Worm (Caenorhabditis elegans) whole organism, L4 larva: ENCODE measurements around the gene vha-11.

Source experiments
- F49E8.2 ChIP-seq: sonication (generic microtip); optimal IDR thresholded peaks from 2 replicates; lab custom pipeline; 2016; ENCODE audit warnings: missing compliant biosample characterization, mild to moderate bottlenecking, missing genetic modification characterization, borderline replicate concordance
- T20F7.1 ChIP-seq: fragments of 200-800 bp; sonication (Bioruptor generic); optimal IDR thresholded peaks from 2 replicates; lab custom pipeline; 2018; ENCODE audit warnings: mild to moderate bottlenecking, missing genetic modification characterization, missing compliant biosample characterization
- T26A8.4 ChIP-seq: fragments of 200-800 bp; sonication (Bioruptor generic); IDR thresholded peaks from 2 replicates; pipeline ENCODE4 v1.3.6; 2022; ENCODE audit warnings: missing genetic modification characterization, missing compliant biosample characterization
- Y48G9A.11 ChIP-seq: fragments of 200-800 bp; sonication (Bioruptor generic); IDR thresholded peaks from 2 replicates; pipeline ENCODE4 v1.3.6; 2022; ENCODE audit warnings: missing genetic modification reagents, missing genetic modification characterization, missing compliant biosample characterization
- ZK337.2 ChIP-seq: fragments of 200-800 bp; sonication (Bioruptor generic); IDR thresholded peaks from 2 replicates; pipeline ENCODE4 v1.3.6; 2022; ENCODE audit warnings: missing genetic modification reagents, missing genetic modification characterization, missing compliant biosample characterization
- aha-1 ChIP-seq: fragments of 150-350 bp; peaks from one replicate; lab custom pipeline; 2014; ENCODE audit warnings: missing biosample characterization, missing genetic modification characterization
- attf-4 ChIP-seq: sonication (generic microtip); optimal IDR thresholded peaks from 3 replicates; lab custom pipeline; 2017; ENCODE audit warnings: missing biosample characterization, missing genetic modification characterization
- ceh-32 ChIP-seq: sonication (generic microtip); optimal IDR thresholded peaks from 2 replicates; lab custom pipeline; 2016; ENCODE audit warnings: mild to moderate bottlenecking, missing genetic modification characterization, missing compliant biosample characterization; ENCODE audit not compliant: poor library complexity
- ceh-62 ChIP-seq: sonication (generic microtip); optimal IDR thresholded peaks from 2 replicates; lab custom pipeline; 2017; ENCODE audit warnings: missing biosample characterization, missing genetic modification characterization
- ctbp-1 ChIP-seq: fragments of 200-800 bp; sonication (Bioruptor generic); IDR thresholded peaks from 2 replicates; pipeline ENCODE4 v1.3.6; 2022; ENCODE audit warnings: missing genetic modification reagents, missing genetic modification characterization, missing compliant biosample characterization
- daf-16 ChIP-seq, 3 experiments: sonication (generic microtip); optimal IDR thresholded peaks; 2 replicates each; lab custom pipeline; 2016 to 2017; ENCODE audit warnings: missing genetic modification characterization in 3 of 3, missing genetic modification reagents in 3 of 3, mild to moderate bottlenecking in 2 of 3, missing compliant biosample characterization in 2 of 3, missing biosample characterization in 1 of 3, moderate library complexity in 1 of 3
- daf-8 ChIP-seq: fragments of 200-800 bp; sonication (Bioruptor generic); IDR thresholded peaks from 2 replicates; pipeline ENCODE4 v1.3.6; 2022; ENCODE audit warnings: missing genetic modification characterization, missing compliant biosample characterization
- dmd-6 ChIP-seq: fragments of 200-800 bp; sonication (Bioruptor generic); IDR thresholded peaks from 2 replicates; pipeline ENCODE4 v1.3.6; 2022; ENCODE audit warnings: missing genetic modification reagents, missing genetic modification characterization, missing compliant biosample characterization
- dmd-8 ChIP-seq: fragments of 200-800 bp; sonication (Bioruptor generic); IDR thresholded peaks from 2 replicates; pipeline ENCODE4 v1.3.6; 2022; ENCODE audit warnings: missing genetic modification characterization, missing compliant biosample characterization
- dpl-1 ChIP-seq: fragments of 150-350 bp; optimal IDR thresholded peaks from 2 replicates; lab custom pipeline; 2014; ENCODE audit warnings: missing biosample characterization, missing genetic modification reagents, missing genetic modification characterization
- duxl-1 ChIP-seq: sonication (generic microtip); optimal IDR thresholded peaks from 2 replicates; lab custom pipeline; 2016; ENCODE audit warnings: mild to moderate bottlenecking, missing genetic modification characterization, moderate library complexity, missing compliant biosample characterization; ENCODE audit not compliant: poor library complexity
- egl-43 ChIP-seq: fragments of 200-800 bp; sonication (Bioruptor generic); IDR thresholded peaks from 2 replicates; pipeline ENCODE4 v1.3.6; 2022; ENCODE audit warnings: missing genetic modification reagents, missing genetic modification characterization, missing compliant biosample characterization
- fkh-10 ChIP-seq: fragments of 150-350 bp; optimal IDR thresholded peaks from 2 replicates; lab custom pipeline; 2014; ENCODE audit warnings: missing biosample characterization, missing genetic modification reagents, missing genetic modification characterization
- hif-1 ChIP-seq, 2 experiments: sonication (generic microtip); optimal IDR thresholded peaks; 2 replicates each; lab custom pipeline; 2016 to 2017; ENCODE audit warnings: missing compliant biosample characterization in 2 of 2, missing genetic modification characterization in 2 of 2, missing genetic modification reagents in 2 of 2, missing genotype in 2 of 2, mild to moderate bottlenecking in 1 of 2
- hlh-30 ChIP-seq: sonication (generic microtip); optimal IDR thresholded peaks from 2 replicates; lab custom pipeline; 2017; ENCODE audit warnings: antibody characterized with exemption, mild to moderate bottlenecking, missing genetic modification characterization, missing compliant biosample characterization; ENCODE audit not compliant: insufficient read depth
- hmg-1.1 ChIP-seq: fragments of 200-800 bp; sonication (Bioruptor generic); IDR thresholded peaks from 2 replicates; pipeline ENCODE4 v1.3.6; 2022; ENCODE audit warnings: missing genetic modification reagents, missing genetic modification characterization, missing compliant biosample characterization
- lin-1 ChIP-seq: fragments of 200-800 bp; sonication (Bioruptor generic); IDR thresholded peaks from 2 replicates; pipeline ENCODE4 v1.3.6; 2022; ENCODE audit warnings: missing genetic modification reagents, missing genetic modification characterization, missing compliant biosample characterization
- lin-13 ChIP-seq: fragments of 150-350 bp; optimal IDR thresholded peaks from 2 replicates; lab custom pipeline; 2014; ENCODE audit warnings: missing biosample characterization, missing genetic modification reagents, missing genetic modification characterization
- lin-29 ChIP-seq: fragments of 200-800 bp; sonication (Bioruptor generic); IDR thresholded peaks from 2 replicates; pipeline ENCODE4 v1.3.6; 2022; ENCODE audit warnings: missing genetic modification reagents, missing genetic modification characterization, missing compliant biosample characterization
- lin-39 ChIP-seq: fragments of 150-350 bp; optimal IDR thresholded peaks from 2 replicates; lab custom pipeline; 2014; ENCODE audit warnings: missing biosample characterization, missing genetic modification reagents, missing genetic modification characterization
- lsy-2 ChIP-seq, 2 experiments: fragments of 150-350 bp in 1 of 2; sonication (generic microtip) in 1 of 2; optimal IDR thresholded peaks; 2 replicates each; lab custom pipeline; 2014 to 2017; ENCODE audit warnings: missing biosample characterization in 2 of 2, missing genetic modification characterization in 2 of 2
- madf-5 ChIP-seq, 2 experiments: fragments of 200-800 bp; sonication (Bioruptor generic); IDR thresholded peaks; 2 replicates each; pipeline ENCODE4 v1.3.6; 2022; ENCODE audit warnings: missing compliant biosample characterization in 2 of 2, missing genetic modification characterization in 2 of 2
- mes-2 ChIP-seq: sonication (generic microtip); optimal IDR thresholded peaks from 2 replicates; lab custom pipeline; 2016; ENCODE audit warnings: missing genotype, mild to moderate bottlenecking, missing genetic modification characterization, missing compliant biosample characterization; ENCODE audit not compliant: poor library complexity, severe bottlenecking
- nhr-11 ChIP-seq: fragments of 150-350 bp; optimal IDR thresholded peaks from 2 replicates; lab custom pipeline; 2014; ENCODE audit warnings: missing biosample characterization, missing genetic modification characterization
- nhr-28 ChIP-seq: fragments of 150-350 bp; optimal IDR thresholded peaks from 2 replicates; lab custom pipeline; 2014; ENCODE audit warnings: missing biosample characterization, missing genetic modification characterization
- nhr-76 ChIP-seq: fragments of 150-350 bp; optimal IDR thresholded peaks from 2 replicates; lab custom pipeline; 2014; ENCODE audit warnings: missing biosample characterization, missing genetic modification characterization
- nhr-77 ChIP-seq: fragments of 150-350 bp; optimal IDR thresholded peaks from 2 replicates; lab custom pipeline; 2014; ENCODE audit warnings: missing biosample characterization, missing genetic modification characterization
- php-3 ChIP-seq: fragments of 200-800 bp; sonication (Bioruptor generic); IDR thresholded peaks from 2 replicates; pipeline ENCODE4 v1.3.6; 2022; ENCODE audit warnings: missing genetic modification reagents, missing genetic modification characterization, missing compliant biosample characterization
- pqm-1 ChIP-seq: sonication (generic microtip); optimal IDR thresholded peaks from 2 replicates; lab custom pipeline; 2017; ENCODE audit warnings: missing biosample characterization, missing genetic modification characterization
- rbr-2 ChIP-seq: sonication (generic microtip); optimal IDR thresholded peaks from 2 replicates; lab custom pipeline; 2016; ENCODE audit warnings: missing genotype, missing genetic modification characterization, missing compliant biosample characterization
- sdz-12 ChIP-seq: fragments of 200-800 bp; sonication (Bioruptor generic); optimal IDR thresholded peaks from 2 replicates; lab custom pipeline; 2018; ENCODE audit warnings: mild to moderate bottlenecking, missing genetic modification characterization, missing compliant biosample characterization
- snpc-1.2 ChIP-seq: fragments of 200-800 bp; sonication (Bioruptor generic); IDR thresholded peaks from 2 replicates; pipeline ENCODE4 v1.3.6; 2022; ENCODE audit warnings: missing genetic modification reagents, missing genetic modification characterization, missing compliant biosample characterization
- spr-3 ChIP-seq: fragments of 200-800 bp; sonication (Bioruptor generic); optimal IDR thresholded peaks from 2 replicates; lab custom pipeline; 2018; ENCODE audit warnings: mild to moderate bottlenecking, missing genetic modification characterization, missing compliant biosample characterization
- tag-97 ChIP-seq: fragments of 200-800 bp; sonication (Bioruptor generic); IDR thresholded peaks from 2 replicates; pipeline ENCODE4 v1.3.6; 2022; ENCODE audit warnings: missing genetic modification characterization, missing compliant biosample characterization
- tra-1 ChIP-seq: fragments of 200-800 bp; sonication (Bioruptor generic); IDR thresholded peaks from 2 replicates; pipeline ENCODE4 v1.3.6; 2022; ENCODE audit warnings: missing genetic modification reagents, missing genetic modification characterization, missing compliant biosample characterization
- unc-130 ChIP-seq: sonication (generic microtip); optimal IDR thresholded peaks from 2 replicates; lab custom pipeline; 2016; ENCODE audit warnings: missing genetic modification reagents, missing genetic modification characterization, missing compliant biosample characterization
- unc-62 ChIP-seq, 3 experiments: fragments of 150-350 bp in 1 of 3; sonication (generic microtip); optimal IDR thresholded peaks in 2 of 3; peaks in 1 of 3; 1 replicate in 1 of 3; 2 replicates in 2 of 3; lab custom pipeline; 2014 to 2017; ENCODE audit warnings: missing biosample characterization in 3 of 3, missing genetic modification characterization in 3 of 3, missing genetic modification reagents in 3 of 3, missing genotype in 1 of 3
- zfp-2 ChIP-seq: sonication (generic microtip); optimal IDR thresholded peaks from 2 replicates; lab custom pipeline; 2016; ENCODE audit warnings: mild to moderate bottlenecking, missing genetic modification characterization, missing compliant biosample characterization
- zfp-3 ChIP-seq: fragments of 200-800 bp; sonication (Bioruptor generic); conservative IDR thresholded peaks from 2 replicates; pipeline ENCODE4 v1.3.6; 2022; ENCODE audit warnings: missing genetic modification reagents, missing genetic modification characterization, missing compliant biosample characterization
- zip-2 ChIP-seq: fragments of 150-350 bp; optimal IDR thresholded peaks from 2 replicates; lab custom pipeline; 2014; ENCODE audit warnings: missing biosample characterization, missing genetic modification characterization
- ztf-11 ChIP-seq: fragments of 150-350 bp; optimal IDR thresholded peaks from 2 replicates; lab custom pipeline; 2014; ENCODE audit warnings: missing biosample characterization, missing genetic modification characterization

Gene vha-11

ce11 chrIV:2334012-2334411 is 19.6 kb upstream of the vha-11 start:
- TF ChIP-seq hlh-30 (tag; lab: Kevin White, UChicago) (no peak), ztf-11 (tag; lab: Kevin White, UChicago) (no peak), lin-39 (tag; lab: Kevin White, UChicago) (no peak), zfp-2 (tag; lab: Kevin White, UChicago) (no peak), ceh-32 (tag; lab: Kevin White, UChicago) (no peak), duxl-1 (no peak), ZK337.2 (GFP tag; lab: Robert Waterston, UW) (0 out of 2 replicates have a peak, but pooled peaks have one; percentile 21), nhr-28 (tag; lab: Kevin White, UChicago) (no peak), rbr-2 (tag; lab: Kevin White, UChicago) (no peak), lsy-2 (tag; optimal IDR thresholded peaks at IDR 0.05; lab: Kevin White, UChicago) (peak in 1 of 2 experiments; percentile 37), ctbp-1 (GFP tag; lab: Robert Waterston, UW) (no peak), ceh-62 (no peak), egl-43 (GFP tag; lab: Robert Waterston, UW) (no peak), php-3 (GFP tag; lab: Robert Waterston, UW) (no peak), daf-8 (GFP tag; lab: Robert Waterston, UW) (no peak)

- TF ChIP-seq spr-3 (no peak), fkh-10 (no peak), T20F7.1 (no peak), Y48G9A.11 (no peak), nhr-77 (tag; lab: Kevin White, UChicago) (no peak), aha-1 (tag; lab: Kevin White, UChicago) (peak; percentile 27), dmd-6 (GFP tag; lab: Robert Waterston, UW) (no peak)
Measured at ce11 chrIV:2329540-2329939, 15.2 kb upstream of the vha-11 start, which contains the start of gene nhr-236. TSS of gene nhr-236 (minus strand) at chrIV:2329640.

ce11 chrIV:2327317-2327716 is 12.9 kb upstream of the vha-11 start:
- TF ChIP-seq hmg-1.1 (GFP tag; lab: Robert Waterston, UW) (no peak), hif-1 (tag; optimal IDR thresholded peaks at IDR 0.05; lab: Kevin White, UChicago) (no peak), ceh-32 (tag; lab: Kevin White, UChicago) (no peak), unc-130 (GFP tag; lab: Kevin White, UChicago) (no peak), ZK337.2 (GFP tag; lab: Robert Waterston, UW) (no peak), php-3 (GFP tag; lab: Robert Waterston, UW) (no peak), lin-13 (GFP tag; lab: Kevin White, UChicago) (no peak), unc-62 (GFP tag; optimal IDR thresholded peaks at IDR 0.05 in 1 of 2; lab: Kevin White, UChicago) (peak in 1 of 2 experiments; percentile 96), unc-62 (tag; optimal IDR thresholded peaks at IDR 0.05; lab: Kevin White, UChicago) (no peak), sdz-12 (GFP tag; lab: Kevin White, UChicago) (no peak), ctbp-1 (GFP tag; lab: Robert Waterston, UW) (no peak), zip-2 (tag; lab: Kevin White, UChicago) (no peak), nhr-77 (tag; lab: Kevin White, UChicago) (no peak), lin-29 (GFP tag; lab: Robert Waterston, UW) (no peak), nhr-76 (tag; lab: Kevin White, UChicago) (no peak), mes-2 (tag; lab: Kevin White, UChicago) (peak; percentile 6), F49E8.2 (tag; lab: Kevin White, UChicago) (no peak), daf-16 (GFP tag; optimal IDR thresholded peaks at IDR 0.05; lab: Kevin White, UChicago) (no peak), daf-16 (tag; optimal IDR thresholded peaks at IDR 0.05; lab: Kevin White, UChicago) (no peak), tag-97 (GFP tag; lab: Robert Waterston, UW) (no peak), T26A8.4 (GFP tag; lab: Robert Waterston, UW) (0 out of 2 replicates have a peak, but pooled peaks have one; percentile 17), zfp-3 (GFP tag; lab: Robert Waterston, UW) (0 out of 2 replicates have a peak, but pooled peaks have one; percentile 32), pqm-1 (tag; lab: Kevin White, UChicago) (no peak), Y48G9A.11 (0 out of 2 replicates have a peak, but pooled peaks have one; percentile 7), lin-1 (GFP tag; lab: Robert Waterston, UW) (no peak), duxl-1 (no peak), dmd-8 (no peak), madf-5 (GFP tag; IDR thresholded peaks at IDR 0.05; lab: Robert Waterston, UW) (no peak), tra-1 (GFP tag; lab: Robert Waterston, UW) (no peak), T20F7.1 (no peak), attf-4 (tag; lab: Kevin White, UChicago) (no peak), snpc-1.2 (GFP tag; lab: Robert Waterston, UW) (no peak), aha-1 (tag; lab: Kevin White, UChicago) (no peak), dpl-1 (GFP tag; lab: Kevin White, UChicago) (no peak), nhr-11 (tag; lab: Kevin White, UChicago) (no peak)
